In genomic region chr2L:9785917-9786432, dm6 we compare ENCODE assay signal across 2 fruit fly cellular contexts.
TF ChIP-seq lines count a peak whose summit lies in the region.

No protein-coding gene starts in this region.

TF ChIP-seq in whole organism, adult, 20 proteins besides CTCF, POLR2A, EP300 and RAD21 (continued from another document):
- peak; percentile 79 for TF ChIP-seq Mnt (GFP tag; optimal IDR thresholded peaks at IDR 0.05; lab: Kevin White, UChicago)

TF ChIP-seq in whole organism, embryonic, 481 proteins besides CTCF, POLR2A, EP300 and RAD21 (continued from another document):
- no peak for TF ChIP-seq fd96Cb (tag; optimal IDR thresholded peaks at IDR 0.05; lab: Kevin White, UChicago)
- TF ChIP-seq Meics (GFP tag; optimal IDR thresholded peaks at IDR 0.05; lab: Kevin White, UChicago), result peak; percentile 10
- TF ChIP-seq zen (tag; optimal IDR thresholded peaks at IDR 0.05; lab: Kevin White, UChicago), result no peak
- peak; percentile 53 for TF ChIP-seq Med (GFP tag; lab: Kevin White, UChicago)
- peak; percentile 55 for TF ChIP-seq CG10543 (GFP tag; optimal IDR thresholded peaks at IDR 0.05; lab: Kevin White, UChicago)
- TF ChIP-seq CG4730 (GFP tag; IDR thresholded peaks at IDR 0.05; lab: Robert Waterston, UW), result no peak
- TF ChIP-seq slp2 (GFP tag; optimal IDR thresholded peaks at IDR 0.05; lab: Kevin White, UChicago), result no peak
- TF ChIP-seq nom (GFP tag; optimal IDR thresholded peaks at IDR 0.05; lab: Kevin White, UChicago), result peak; percentile 22
- TF ChIP-seq CG15479 (GFP tag; optimal IDR thresholded peaks at IDR 0.05; lab: Kevin White, UChicago), result peak; percentile 99
- TF ChIP-seq rib (GFP tag; IDR thresholded peaks at IDR 0.05; lab: Robert Waterston, UW), result 0 out of 2 replicates have a peak, but pooled peaks have one; percentile 22
- no peak for TF ChIP-seq CG10431 (GFP tag; optimal IDR thresholded peaks at IDR 0.05; lab: Kevin White, UChicago)
- TF ChIP-seq CG15514 (GFP tag; optimal IDR thresholded peaks at IDR 0.05; lab: Kevin White, UChicago), result peak; percentile 24
- TF ChIP-seq Pdp1 (GFP tag; optimal IDR thresholded peaks at IDR 0.05; lab: Kevin White, UChicago), result peak in 1 of 2 experiments; percentile 58
- 0 out of 2 replicates have a peak, but pooled peaks have one; percentile 18 for TF ChIP-seq CG14014 (GFP tag; IDR thresholded peaks at IDR 0.05; lab: Robert Waterston, UW)
- TF ChIP-seq ara (GFP tag; IDR thresholded peaks at IDR 0.05; lab: Robert Waterston, UW), result 0 out of 2 replicates have a peak, but pooled peaks have one; percentile 7
- no peak for TF ChIP-seq crc (GFP tag; optimal IDR thresholded peaks at IDR 0.05; lab: Kevin White, UChicago)
- peak; percentile 60 for TF ChIP-seq CG13894 (tag; optimal IDR thresholded peaks at IDR 0.05; lab: Kevin White, UChicago)
- TF ChIP-seq abd-A (tag; optimal IDR thresholded peaks at IDR 0.05; lab: Kevin White, UChicago), result peak; percentile 95
- TF ChIP-seq B-H2 (GFP tag; optimal IDR thresholded peaks at IDR 0.05; lab: Kevin White, UChicago), result peak; percentile 17
- peak; percentile 7 for TF ChIP-seq pros (GFP tag; optimal IDR thresholded peaks at IDR 0.05; lab: Kevin White, UChicago)
- TF ChIP-seq ftz-f1 (GFP tag; optimal IDR thresholded peaks at IDR 0.05; lab: Kevin White, UChicago), result peak; percentile 35
- TF ChIP-seq chinmo (GFP tag; IDR thresholded peaks at IDR 0.05; lab: Robert Waterston, UW; ENCODE audit: partially characterized antibody), result peak; percentile 78; the same call in 1 of the 4 replicates
- TF ChIP-seq CG30020 (tag; optimal IDR thresholded peaks at IDR 0.05; lab: Kevin White, UChicago), result no peak
- TF ChIP-seq cwo (GFP tag; optimal IDR thresholded peaks at IDR 0.05; lab: Kevin White, UChicago), result peak; percentile 63
- peak; percentile 14 for TF ChIP-seq caup (GFP tag; optimal IDR thresholded peaks at IDR 0.05; lab: Kevin White, UChicago; ENCODE audit: severe bottlenecking)
- TF ChIP-seq GATAe (GFP tag; conservative IDR thresholded peaks at IDR 0.05; lab: Robert Waterston, UW), result peak; percentile 53; the same call in 1 of the 2 replicates
- peak; percentile 41 for TF ChIP-seq HmgZ (tag; optimal IDR thresholded peaks at IDR 0.05; lab: Kevin White, UChicago)
- peak; percentile 80 for TF ChIP-seq grn (GFP tag; optimal IDR thresholded peaks at IDR 0.05; lab: Kevin White, UChicago)
- no peak for TF ChIP-seq sr (GFP tag; IDR thresholded peaks at IDR 0.05; lab: Robert Waterston, UW)
- peak; percentile 44 for TF ChIP-seq Nf-YC (tag; optimal IDR thresholded peaks at IDR 0.05; lab: Kevin White, UChicago)
- peak; percentile 87 for TF ChIP-seq mirr (GFP tag; optimal IDR thresholded peaks at IDR 0.05; lab: Kevin White, UChicago)
- no peak for TF ChIP-seq shn (GFP tag; optimal IDR thresholded peaks at IDR 0.05; lab: Kevin White, UChicago)
- TF ChIP-seq CG31441 (GFP tag; IDR thresholded peaks at IDR 0.05; lab: Robert Waterston, UW), result no peak
- 0 out of 2 replicates have a peak, but pooled peaks have one; percentile 20 for TF ChIP-seq Awh (GFP tag; IDR thresholded peaks at IDR 0.05; lab: Robert Waterston, UW)
- no peak for TF ChIP-seq kay (GFP tag; optimal IDR thresholded peaks at IDR 0.05; lab: Kevin White, UChicago)
TF ChIP-seq in whole organism, embryonic: peak in this region for 37.
